Worm (Caenorhabditis elegans) whole organism, early embryonic: ENCODE data around the gene ZC204.12.

Source experiments
- ama-1 ChIP-seq: fragments of 150-350 bp; optimal IDR thresholded peaks from 2 replicates; lab custom pipeline; 2014
- hmg-4 ChIP-seq: fragments of 200-800 bp; sonication (Bioruptor generic); optimal IDR thresholded peaks from 2 replicates; lab custom pipeline; 2018; ENCODE audit warnings: mild to moderate bottlenecking, missing genetic modification characterization, missing compliant biosample characterization
- hnd-1 ChIP-seq: sonication (generic microtip); optimal IDR thresholded peaks from 2 replicates; lab custom pipeline; 2016; ENCODE audit warnings: missing genetic modification characterization, missing compliant biosample characterization
- pes-1 ChIP-seq: fragments of 200-800 bp; sonication (Bioruptor generic); IDR thresholded peaks from 2 replicates; pipeline ENCODE4 v1.3.6; 2022; ENCODE audit warnings: missing genetic modification reagents, missing genetic modification characterization, missing compliant biosample characterization

- TF ChIP-seq hmg-4 (GFP tag; lab: Kevin White, UChicago) (no peak), ama-1 (lab: Kevin White, UChicago) (no peak), pes-1 (GFP tag; lab: Robert Waterston, UW) (no peak), hnd-1 (tag; lab: Kevin White, UChicago) (no peak)
Observed at ce11 chrII:1616382-1616781, 40.7 kb downstream of the ZC204.12 start, which contains the start of gene fbxa-165.
